Fruit fly (Drosophila melanogaster): ENCODE results near the gene CG5888.
A peak's percentile ranks its signal among the peaks of the same experiment; 100 is the strongest.

CG5888 gene

dm6 chr2L:16442620-16443019 is 5.6 kb downstream of the CG5888 start:
- TF ChIP-seq CG8281 (tag; optimal IDR thresholded peaks at IDR 0.05) (peak; percentile 90), B-H2 (GFP tag; optimal IDR thresholded peaks at IDR 0.05) (no peak)

DNA sequence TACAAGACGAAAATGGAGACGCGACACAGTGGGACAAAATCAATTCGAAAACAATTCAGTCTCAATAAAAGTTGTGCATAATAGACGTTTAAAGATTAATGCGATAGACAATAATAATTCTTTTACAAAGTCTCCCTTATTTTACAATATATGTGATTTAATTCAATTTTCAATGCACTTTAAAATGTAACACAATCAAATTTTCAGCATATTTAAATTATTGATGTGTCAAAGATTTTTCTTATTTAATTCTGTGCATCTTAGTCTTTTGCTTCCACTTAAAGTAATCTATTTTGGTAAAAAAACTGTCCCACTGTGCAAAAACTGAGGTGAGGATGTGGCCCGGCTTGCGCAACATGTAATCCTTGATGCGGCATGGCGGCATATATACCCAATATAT is 10.3 kb downstream of the CG5888 start:
- TF ChIP-seq Ptx1 (GFP tag; IDR thresholded peaks at IDR 0.05) (0 out of 2 replicates have a peak, but pooled peaks have one; percentile 9), gro (GFP tag; optimal IDR thresholded peaks at IDR 0.05) (no peak), Atf6 (GFP tag; IDR thresholded peaks at IDR 0.05) (no peak), run (tag; optimal IDR thresholded peaks at IDR 0.05) (no peak), CG14965 (GFP tag; optimal IDR thresholded peaks at IDR 0.05; ENCODE audit: borderline replicate concordance) (no peak), CG18262 (tag; optimal IDR thresholded peaks at IDR 0.05) (peak; percentile 14), nom (GFP tag; optimal IDR thresholded peaks at IDR 0.05) (peak; percentile 17), Xrp1 (GFP tag; IDR thresholded peaks at IDR 0.05) (peak; percentile 27; the same call in 1 of the 2 replicates), phol (tag; optimal IDR thresholded peaks at IDR 0.05) (peak; percentile 14), CG7839 (tag; optimal IDR thresholded peaks at IDR 0.05) (peak; percentile 1), CG10209 (GFP tag; optimal IDR thresholded peaks at IDR 0.05) (peak; percentile 0), gem (tag; optimal IDR thresholded peaks at IDR 0.05) (peak; percentile 53), Sox102F (GFP tag; optimal IDR thresholded peaks at IDR 0.05) (peak; percentile 18), Drgx (GFP tag; IDR thresholded peaks at IDR 0.05) (0 out of 2 replicates have a peak, but pooled peaks have one; percentile 9), tio (GFP tag; optimal IDR thresholded peaks at IDR 0.05) (peak; percentile 13), p53 (GFP tag; optimal IDR thresholded peaks at IDR 0.05) (no peak), bsh (GFP tag; optimal IDR thresholded peaks at IDR 0.05) (peak in 1 of 2 experiments; percentile 10), CG31441 (GFP tag; IDR thresholded peaks at IDR 0.05) (0 out of 2 replicates have a peak, but pooled peaks have one; percentile 18), lola (GFP tag; optimal IDR thresholded peaks at IDR 0.05) (peak in 1 of 3 experiments; percentile 22), dmrt11E (tag; optimal IDR thresholded peaks at IDR 0.05) (peak; percentile 39), CG11504 (tag; optimal IDR thresholded peaks at IDR 0.05) (peak; percentile 12)

- TF ChIP-seq CG3726 (GFP tag; IDR thresholded peaks at IDR 0.05), result no peak
- TF ChIP-seq bsh (GFP tag; optimal IDR thresholded peaks at IDR 0.05), result peak in 1 of 2 experiments; percentile 28
- no peak for TF ChIP-seq jigr1 (GFP tag; IDR thresholded peaks at IDR 0.05)
- no peak for TF ChIP-seq hbn (GFP tag; IDR thresholded peaks at IDR 0.05; ENCODE audit: partially characterized antibody)
- TF ChIP-seq repo (GFP tag; optimal IDR thresholded peaks at IDR 0.05), result no peak
- TF ChIP-seq CG6854 (GFP tag; optimal IDR thresholded peaks at IDR 0.05), result no peak
- TF ChIP-seq toy (GFP tag; IDR thresholded peaks at IDR 0.05), result no peak
Observed at dm6 chr2L:16435637-16436036, 12.6 kb downstream of the CG5888 start.

DNA sequence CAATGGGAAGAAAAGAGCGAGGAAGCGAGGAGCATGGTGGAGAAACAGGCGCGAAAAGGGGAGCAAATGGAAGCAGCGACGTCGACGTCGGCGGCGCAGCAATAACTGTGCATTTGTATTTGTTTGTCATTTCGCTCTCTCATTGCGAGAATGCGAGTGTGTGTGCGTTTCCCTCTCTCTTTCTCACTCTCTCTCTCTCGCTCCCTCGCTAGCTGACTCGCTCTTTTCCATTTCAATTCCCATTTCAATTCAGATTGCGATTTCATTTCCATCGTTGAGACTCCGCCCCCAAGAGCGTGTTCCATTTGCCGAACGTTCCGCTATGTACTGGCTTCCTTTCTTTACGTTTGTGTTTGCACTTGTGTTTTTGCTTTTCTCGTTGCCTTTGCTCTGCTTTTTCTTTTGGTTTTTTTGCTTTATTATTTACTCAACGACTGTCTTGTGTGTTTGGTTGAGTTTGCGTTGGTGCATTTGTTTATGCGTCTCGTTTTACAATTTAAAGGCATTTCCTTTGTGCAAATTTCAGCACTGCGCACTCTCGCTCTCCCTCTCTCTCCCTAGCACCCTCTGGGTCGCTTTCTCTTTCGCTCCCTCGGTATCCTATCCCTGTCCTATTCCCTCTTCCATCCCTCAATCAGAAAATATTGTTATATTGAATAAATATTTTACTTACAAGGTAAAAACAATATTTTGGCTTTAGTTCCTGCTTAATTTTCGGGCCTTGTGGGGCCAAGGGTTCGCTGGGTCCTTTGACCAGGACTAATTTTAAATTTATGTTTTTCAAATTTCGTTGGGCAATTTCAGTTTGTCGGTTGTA is 25.4 kb downstream of the CG5888 start:
- peak; percentile 85 for TF ChIP-seq sqz (GFP tag; optimal IDR thresholded peaks at IDR 0.05)
- no peak for TF ChIP-seq pros (GFP tag; optimal IDR thresholded peaks at IDR 0.05)
- TF ChIP-seq CG15269 (tag; optimal IDR thresholded peaks at IDR 0.05), result no peak
- peak; percentile 19 for TF ChIP-seq CG18011 (GFP tag; optimal IDR thresholded peaks at IDR 0.05)
- TF ChIP-seq Bteb2 (GFP tag; optimal IDR thresholded peaks at IDR 0.05), result no peak
- no peak for TF ChIP-seq Kr (GFP tag; optimal IDR thresholded peaks at IDR 0.05)
- TF ChIP-seq Nf-YA (GFP tag; IDR thresholded peaks at IDR 0.05), result peak; percentile 55; the same call in 1 of the 2 replicates
- peak; percentile 93 for TF ChIP-seq CG1832 (GFP tag; optimal IDR thresholded peaks at IDR 0.05)
- TF ChIP-seq CG14710 (tag; optimal IDR thresholded peaks at IDR 0.05), result no peak
- peak; percentile 16 for TF ChIP-seq stwl (tag; optimal IDR thresholded peaks at IDR 0.05)
- TF ChIP-seq Ssrp (tag; optimal IDR thresholded peaks at IDR 0.05), result no peak
- TF ChIP-seq CG3163 (GFP tag; optimal IDR thresholded peaks at IDR 0.05), result peak; percentile 12
- no peak for TF ChIP-seq HmgZ (tag; optimal IDR thresholded peaks at IDR 0.05)
- TF ChIP-seq Trl (optimal IDR thresholded peaks at IDR 0.05), result peak; percentile 85 to 88
- peak; percentile 26 for TF ChIP-seq Trl (GFP tag; optimal IDR thresholded peaks at IDR 0.05)
- peak; percentile 34 for TF ChIP-seq CG15479 (GFP tag; optimal IDR thresholded peaks at IDR 0.05)
